Worm (Caenorhabditis elegans) whole organism, young adult: Measurements from ENCODE around the gene R166.3.
"Not testable (repeated sequence)": the region's sequence is repeated elsewhere in the genome, so short reads cannot be mapped to it uniquely, and the experiment has no call there.

Experiments used
- B0019.2 ChIP-seq: fragments of 200-800 bp; sonication (Bioruptor generic); conservative IDR thresholded peaks from 2 replicates; pipeline ENCODE4 v1.3.6; 2022; ENCODE audit warnings: missing genetic modification reagents, missing genetic modification characterization, missing compliant biosample characterization
- F39B2.1 ChIP-seq: fragments of 200-800 bp; sonication (Bioruptor generic); IDR thresholded peaks from 2 replicates; pipeline ENCODE4 v1.3.6; 2022; ENCODE audit warnings: missing genetic modification reagents, missing genetic modification characterization, missing compliant biosample characterization
- F52B5.7 ChIP-seq: sonication (generic microtip); optimal IDR thresholded peaks from 2 replicates; lab custom pipeline; 2016; ENCODE audit warnings: mild to moderate bottlenecking, missing genetic modification characterization, missing compliant biosample characterization
- Y53F4B.3 ChIP-seq: fragments of 200-800 bp; sonication (Bioruptor generic); IDR thresholded peaks from 2 replicates; pipeline ENCODE4 v1.3.6; 2022; ENCODE audit warnings: missing genetic modification reagents, missing genetic modification characterization, missing compliant biosample characterization
- Y53G8AR.9 ChIP-seq: fragments of 200-800 bp; sonication (Bioruptor generic); conservative IDR thresholded peaks from 2 replicates; pipeline ENCODE4 v1.3.6; 2022; ENCODE audit warnings: missing genetic modification reagents, missing genetic modification characterization, missing compliant biosample characterization
- Y56A3A.18 ChIP-seq: fragments of 200-800 bp; sonication (Bioruptor generic); IDR thresholded peaks from 2 replicates; pipeline ENCODE4 v1.3.6; 2022; ENCODE audit warnings: missing genetic modification reagents, missing genetic modification characterization, missing compliant biosample characterization
- Y95B8A.8 ChIP-seq: fragments of 200-800 bp; sonication (Bioruptor generic); IDR thresholded peaks from 2 replicates; pipeline ENCODE4 v1.3.6; 2022; ENCODE audit warnings: missing genetic modification reagents, missing genetic modification characterization, missing compliant biosample characterization
- aptf-2 ChIP-seq: fragments of 200-800 bp; sonication (Bioruptor generic); conservative IDR thresholded peaks from 2 replicates; pipeline ENCODE4 v1.3.6; 2022; ENCODE audit warnings: missing genetic modification reagents, missing genetic modification characterization, missing compliant biosample characterization
- attf-5 ChIP-seq: fragments of 200-800 bp; sonication (Bioruptor generic); optimal IDR thresholded peaks from 2 replicates; lab custom pipeline; 2018; ENCODE audit warnings: mild to moderate bottlenecking, missing genetic modification characterization, missing compliant biosample characterization
- ceh-100 ChIP-seq: fragments of 200-800 bp; sonication (Bioruptor generic); IDR thresholded peaks from 2 replicates; pipeline ENCODE4 v1.3.6; 2022; ENCODE audit warnings: missing genetic modification reagents, missing genetic modification characterization, missing compliant biosample characterization
- ceh-58 ChIP-seq: fragments of 200-800 bp; sonication (Bioruptor generic); IDR thresholded peaks from 2 replicates; pipeline ENCODE4 v1.3.6; 2022; ENCODE audit warnings: missing genetic modification characterization, missing compliant biosample characterization
- ceh-91 ChIP-seq: fragments of 200-800 bp; sonication (Bioruptor generic); IDR thresholded peaks from 2 replicates; pipeline ENCODE4 v1.3.6; 2022; ENCODE audit warnings: missing genetic modification reagents, missing genetic modification characterization, missing compliant biosample characterization
- dox-1 ChIP-seq: fragments of 200-800 bp; sonication (Bioruptor generic); IDR thresholded peaks from 2 replicates; pipeline ENCODE4 v1.3.6; 2022; ENCODE audit warnings: missing genetic modification reagents, missing genetic modification characterization, missing compliant biosample characterization
- efl-1 ChIP-seq: fragments of 150-350 bp; optimal IDR thresholded peaks from 2 replicates; lab custom pipeline; 2014; ENCODE audit warnings: missing biosample characterization, missing genetic modification reagents, missing genetic modification characterization
- egrh-3 ChIP-seq: fragments of 200-800 bp; sonication (Bioruptor generic); IDR thresholded peaks from 2 replicates; pipeline ENCODE4 v1.3.6; 2022; ENCODE audit warnings: missing genetic modification reagents, missing genetic modification characterization, missing compliant biosample characterization
- ekl-4 ChIP-seq: fragments of 200-800 bp; sonication (Bioruptor generic); IDR thresholded peaks from 2 replicates; pipeline ENCODE4 v1.3.6; 2022; ENCODE audit warnings: missing genetic modification reagents, missing genetic modification characterization, missing compliant biosample characterization
- ets-4 ChIP-seq: fragments of 200-800 bp; sonication (Bioruptor generic); optimal IDR thresholded peaks from 2 replicates; lab custom pipeline; 2018; ENCODE audit warnings: mild to moderate bottlenecking, missing genetic modification characterization, missing compliant biosample characterization
- gei-17 ChIP-seq: fragments of 200-800 bp; sonication (Bioruptor generic); optimal IDR thresholded peaks from 2 replicates; lab custom pipeline; 2018; ENCODE audit warnings: mild to moderate bottlenecking, missing genetic modification characterization, missing compliant biosample characterization
- him-1 ChIP-seq: sonication (generic microtip); optimal IDR thresholded peaks from 2 replicates; lab custom pipeline; 2016; ENCODE audit warnings: missing genotype, missing genetic modification reagents, missing genetic modification characterization, missing compliant biosample characterization
- lin-40 ChIP-seq: sonication (generic microtip); optimal IDR thresholded peaks from 2 replicates; lab custom pipeline; 2016; ENCODE audit warnings: missing genetic modification characterization, mild to moderate bottlenecking, missing compliant biosample characterization, missing genotype, missing genetic modification reagents
- lin-54 ChIP-seq: fragments of 200-800 bp; sonication (Bioruptor generic); optimal IDR thresholded peaks from 2 replicates; lab custom pipeline; 2018; ENCODE audit warnings: mild to moderate bottlenecking, missing genetic modification characterization, missing compliant biosample characterization
- madf-3 ChIP-seq: fragments of 200-800 bp; sonication (Bioruptor generic); IDR thresholded peaks from 2 replicates; pipeline ENCODE4 v1.3.6; 2022; ENCODE audit warnings: missing genetic modification reagents, missing genetic modification characterization, missing compliant biosample characterization
- madf-6 ChIP-seq: fragments of 200-800 bp; sonication (Bioruptor generic); IDR thresholded peaks from 2 replicates; pipeline ENCODE4 v1.3.6; 2022; ENCODE audit warnings: missing genetic modification reagents, missing genetic modification characterization, missing compliant biosample characterization
- mxl-1 ChIP-seq: sonication (generic microtip); optimal IDR thresholded peaks from 2 replicates; lab custom pipeline; 2016; ENCODE audit warnings: missing genetic modification characterization, missing compliant biosample characterization
- nhr-120 ChIP-seq: fragments of 200-800 bp; sonication (Bioruptor generic); IDR thresholded peaks from 2 replicates; pipeline ENCODE4 v1.3.6; 2022; ENCODE audit warnings: missing genetic modification characterization, missing compliant biosample characterization
- rcor-1 ChIP-seq: fragments of 200-800 bp; sonication (Bioruptor generic); IDR thresholded peaks from 2 replicates; pipeline ENCODE4 v1.3.6; 2022; ENCODE audit warnings: missing genetic modification reagents, missing genetic modification characterization, missing compliant biosample characterization
- repo-1 ChIP-seq: sonication (generic microtip); optimal IDR thresholded peaks from 2 replicates; lab custom pipeline; 2017; ENCODE audit warnings: mild to moderate bottlenecking, missing genetic modification characterization, missing compliant biosample characterization
- snpc-1.1 ChIP-seq: sonication (generic microtip); optimal IDR thresholded peaks from 2 replicates; lab custom pipeline; 2017; ENCODE audit warnings: missing genetic modification characterization, mild to moderate bottlenecking, missing compliant biosample characterization, antibody characterized with exemption, moderate library complexity, missing genotype, missing genetic modification reagents; ENCODE audit not compliant: insufficient read depth
- somi-1 ChIP-seq: fragments of 200-800 bp; sonication (Bioruptor generic); optimal IDR thresholded peaks from 2 replicates; lab custom pipeline; 2018; ENCODE audit warnings: mild to moderate bottlenecking, missing genetic modification characterization, missing compliant biosample characterization
- sptf-2 ChIP-seq: fragments of 200-800 bp; sonication (Bioruptor generic); optimal IDR thresholded peaks from 2 replicates; lab custom pipeline; 2018; ENCODE audit warnings: mild to moderate bottlenecking, missing genetic modification characterization, missing compliant biosample characterization
- tbx-9 ChIP-seq: sonication (generic microtip); optimal IDR thresholded peaks from 2 replicates; lab custom pipeline; 2016; ENCODE audit warnings: borderline replicate concordance, missing genetic modification characterization, inconsistent platforms, missing compliant biosample characterization
- tlf-1 ChIP-seq: fragments of 200-800 bp; sonication (Bioruptor generic); optimal IDR thresholded peaks from 2 replicates; lab custom pipeline; 2018; ENCODE audit warnings: mild to moderate bottlenecking, missing genetic modification characterization, missing compliant biosample characterization
- unc-130 ChIP-seq: sonication (generic microtip); optimal IDR thresholded peaks from 2 replicates; lab custom pipeline; 2016; ENCODE audit warnings: missing genetic modification reagents, missing genetic modification characterization, missing compliant biosample characterization
- zfh-2 ChIP-seq: fragments of 200-800 bp; sonication (Bioruptor generic); conservative IDR thresholded peaks from 2 replicates; pipeline ENCODE4 v1.3.6; 2022; ENCODE audit warnings: missing genetic modification reagents, missing genetic modification characterization, missing compliant biosample characterization
- ztf-26 ChIP-seq: sonication (generic microtip); optimal IDR thresholded peaks from 2 replicates; lab custom pipeline; 2017; ENCODE audit warnings: missing genetic modification characterization, missing compliant biosample characterization

The R166.3 gene

ce11 chrII:10500674-10501073 lies 38.5 kb downstream of the R166.3 start:
- TF ChIP-seq ztf-26 (tag; lab: Kevin White, UChicago) (no peak), lin-54 (no peak)

- TF ChIP-seq snpc-1.1 (no peak), repo-1 (tag; lab: Kevin White, UChicago) (no peak), ceh-91 (GFP tag; lab: Robert Waterston, UW) (no peak), Y95B8A.8 (GFP tag; lab: Robert Waterston, UW) (no peak), ceh-58 (GFP tag; lab: Robert Waterston, UW) (no peak), attf-5 (GFP tag; lab: Kevin White, UChicago) (no peak), B0019.2 (GFP tag; lab: Robert Waterston, UW) (no peak), madf-3 (no peak), F39B2.1 (no peak), madf-6 (GFP tag; lab: Robert Waterston, UW) (no peak), dox-1 (GFP tag; lab: Robert Waterston, UW) (no peak), sptf-2 (no peak), mxl-1 (tag; lab: Kevin White, UChicago) (no peak), F52B5.7 (tag; lab: Kevin White, UChicago) (no peak), ceh-100 (GFP tag; lab: Robert Waterston, UW) (no peak)
These were observed 43.2 kb downstream of the R166.3 start, which contains the start of gene ZK666.12 for ce11 chrII:10495912-10496311. TSS of gene ZK666.12 (plus strand) at chrII:10496212.

DNA sequence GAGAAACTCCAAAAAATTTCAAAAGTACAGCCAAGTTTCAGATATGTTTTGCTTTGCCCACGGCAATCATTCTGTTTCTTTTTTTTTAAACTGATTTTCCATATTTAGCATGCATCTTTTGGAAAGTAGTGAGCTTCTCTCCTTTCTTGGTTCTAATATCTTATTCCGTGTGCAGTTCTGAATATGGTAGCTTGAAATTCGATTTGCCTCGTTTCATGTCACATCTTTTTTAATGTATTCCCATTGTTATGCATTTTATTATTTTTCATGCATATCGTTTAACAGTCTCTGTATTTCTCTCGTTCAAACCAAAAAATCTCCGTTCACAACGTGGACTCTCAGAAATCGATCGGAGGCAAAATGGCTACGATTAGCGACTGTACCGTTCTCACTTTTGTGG lies 44.7 kb downstream of the R166.3 start, which contains the start of gene ZK666.14:
Gene ZK666.14 (plus strand): TSS at position 301 of the 400 bp plus-strand sequence.
- no peak for TF ChIP-seq egrh-3 (GFP tag; lab: Robert Waterston, UW)

- not testable (repeated sequence) for TF ChIP-seq efl-1 (GFP tag; lab: Kevin White, UChicago); somi-1 (GFP tag; lab: Kevin White, UChicago); F52B5.7 (tag; lab: Kevin White, UChicago)
These were observed 46.1 kb downstream of the R166.3 start, which contains the start of gene ZK666.8 for ce11 chrII:10493034-10493433. TSS of gene ZK666.8 (minus strand) at chrII:10493134.

- TF ChIP-seq aptf-2 (GFP tag; lab: Robert Waterston, UW) (no peak), zfh-2 (GFP tag; lab: Robert Waterston, UW) (no peak), Y53F4B.3 (GFP tag; lab: Robert Waterston, UW) (no peak), unc-130 (GFP tag; lab: Kevin White, UChicago) (no peak), nhr-120 (GFP tag; lab: Robert Waterston, UW) (no peak), gei-17 (GFP tag; lab: Kevin White, UChicago) (no peak), him-1 (tag; lab: Kevin White, UChicago) (no peak), Y56A3A.18 (GFP tag; lab: Robert Waterston, UW) (no peak), tlf-1 (GFP tag; lab: Kevin White, UChicago) (no peak), ets-4 (GFP tag; lab: Kevin White, UChicago) (no peak), lin-40 (tag; lab: Kevin White, UChicago) (no peak), ekl-4 (GFP tag; lab: Robert Waterston, UW) (no peak), Y53G8AR.9 (GFP tag; lab: Robert Waterston, UW) (no peak), tbx-9 (tag; lab: Kevin White, UChicago) (no peak), rcor-1 (GFP tag; lab: Robert Waterston, UW) (no peak)
These were observed 48.8 kb downstream of the R166.3 start, which contains the start of gene clec-61 for ce11 chrII:10490329-10490728. TSS of gene clec-61 (minus strand) at chrII:10490537.
